Fruit fly (Drosophila melanogaster): ENCODE data around the gene CG6144.
A peak's percentile ranks its signal among the peaks of the same experiment; 100 is the strongest.

CG6144 gene

DNA sequence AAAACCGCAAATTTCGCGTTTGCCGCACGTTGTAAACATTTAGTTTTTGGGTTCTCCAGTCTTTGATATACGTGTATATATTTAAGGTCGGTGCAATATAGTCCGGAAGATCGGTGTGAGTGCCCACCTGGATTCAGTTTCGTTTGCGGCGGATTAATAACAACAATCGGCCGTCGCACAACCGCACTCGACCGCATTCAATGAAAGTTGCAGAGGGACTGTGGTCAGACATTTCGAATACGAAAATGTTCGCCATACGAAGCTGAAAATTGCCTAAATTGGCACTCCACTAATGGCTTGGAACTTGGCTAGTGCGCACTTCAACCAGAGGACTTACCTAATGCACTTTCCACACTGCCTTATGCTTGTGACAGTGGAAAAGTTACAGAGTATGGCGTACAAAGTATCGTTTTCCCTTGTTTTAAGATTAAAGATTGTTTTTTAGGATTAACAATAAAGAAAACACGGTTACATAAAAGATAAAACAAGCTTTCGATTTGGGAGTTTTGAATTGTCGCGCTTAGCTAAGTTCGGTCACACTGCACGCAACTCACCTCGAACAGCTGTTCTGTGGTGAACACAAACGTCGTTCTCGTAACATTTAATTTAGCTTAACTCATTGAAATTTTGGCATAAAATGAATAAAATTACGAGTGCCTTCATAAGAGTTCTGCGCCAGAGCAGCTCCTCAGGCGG lies 18.2 kb downstream of the CG6144 start, which contains the start of the genes Myo31DF and CG6094 (continued):
- TF ChIP-seq pzg (GFP tag; optimal IDR thresholded peaks at IDR 0.05) (peak; percentile 98), CG9797 (GFP tag; optimal IDR thresholded peaks at IDR 0.05) (peak; percentile 99), CG8765 (GFP tag; IDR thresholded peaks at IDR 0.05) (no peak), jumu (GFP tag; optimal IDR thresholded peaks at IDR 0.05) (peak; percentile 58), sqz (GFP tag; optimal IDR thresholded peaks at IDR 0.05) (peak; percentile 42), Hr51 (GFP tag; optimal IDR thresholded peaks at IDR 0.05) (peak in 1 of 2 experiments; percentile 26), CG17385 (GFP tag; optimal IDR thresholded peaks at IDR 0.05) (peak; percentile 58), jigr1 (GFP tag; IDR thresholded peaks at IDR 0.05) (no peak), gfzf (GFP tag; optimal IDR thresholded peaks at IDR 0.05) (peak; percentile 97), odd (GFP tag; optimal IDR thresholded peaks at IDR 0.05) (no peak), row (GFP tag; IDR thresholded peaks at IDR 0.05) (peak; percentile 59), CG3065 (GFP tag; optimal IDR thresholded peaks at IDR 0.05) (no peak), Nf-YA (GFP tag; IDR thresholded peaks at IDR 0.05) (no peak), bbx (GFP tag; IDR thresholded peaks at IDR 0.05; ENCODE audit: partially characterized antibody) (peak; percentile 65), hth (optimal IDR thresholded peaks at IDR 0.05) (no peak), CG6254 (GFP tag; optimal IDR thresholded peaks at IDR 0.05) (no peak), pho (GFP tag; optimal IDR thresholded peaks at IDR 0.05) (peak; percentile 55), rib (GFP tag; IDR thresholded peaks at IDR 0.05) (peak; percentile 89), H15 (GFP tag; IDR thresholded peaks at IDR 0.05) (no peak), ase (GFP tag; IDR thresholded peaks at IDR 0.05) (peak; percentile 40; the same call in 1 of the 3 replicates), Max (GFP tag; optimal IDR thresholded peaks at IDR 0.05) (no peak), CG10366 (GFP tag; IDR thresholded peaks at IDR 0.05) (no peak), CG14441 (GFP tag; IDR thresholded peaks at IDR 0.05) (0 out of 2 replicates have a peak, but pooled peaks have one; percentile 34), CG17912 (GFP tag; optimal IDR thresholded peaks at IDR 0.05) (no peak), CG5953 (GFP tag; IDR thresholded peaks at IDR 0.05) (peak; percentile 41; the same call in 1 of the 2 replicates), CG7987 (GFP tag; optimal IDR thresholded peaks at IDR 0.05) (peak; percentile 55), eve (GFP tag; optimal IDR thresholded peaks at IDR 0.05) (no peak), Nf-YC (tag; optimal IDR thresholded peaks at IDR 0.05) (peak; percentile 19), CG18764 (GFP tag; optimal IDR thresholded peaks at IDR 0.05) (no peak), Hr78 (GFP tag; optimal IDR thresholded peaks at IDR 0.05) (no peak), fu2 (GFP tag; optimal IDR thresholded peaks at IDR 0.05) (peak; percentile 43), fd3F (GFP tag; optimal IDR thresholded peaks at IDR 0.05) (no peak), CG8089 (GFP tag; optimal IDR thresholded peaks at IDR 0.05) (no peak), CG8944 (GFP tag; optimal IDR thresholded peaks at IDR 0.05) (peak; percentile 9), gcm2 (GFP tag; optimal IDR thresholded peaks at IDR 0.05) (no peak), CG14667 (GFP tag; IDR thresholded peaks at IDR 0.05) (no peak), crc (GFP tag; optimal IDR thresholded peaks at IDR 0.05) (no peak), tx (GFP tag; optimal IDR thresholded peaks at IDR 0.05) (peak; percentile 34), CG9876 (GFP tag; optimal IDR thresholded peaks at IDR 0.05) (no peak), Lim3 (GFP tag; IDR thresholded peaks at IDR 0.05) (no peak), bcd (GFP tag; optimal IDR thresholded peaks at IDR 0.05) (peak; percentile 57), Hsf (GFP tag; optimal IDR thresholded peaks at IDR 0.05) (no peak), CG7745 (tag; optimal IDR thresholded peaks at IDR 0.05) (no peak), Atf3 (GFP tag; optimal IDR thresholded peaks at IDR 0.05) (no peak), abd-A (tag; optimal IDR thresholded peaks at IDR 0.05) (peak; percentile 15), pita (GFP tag; optimal IDR thresholded peaks at IDR 0.05) (peak; percentile 95), CG17612 (GFP tag; IDR thresholded peaks at IDR 0.05) (no peak), zfh2 (GFP tag; optimal IDR thresholded peaks at IDR 0.05) (peak; percentile 42), CoRest (tag; optimal IDR thresholded peaks at IDR 0.05) (peak; percentile 67), lab (GFP tag; optimal IDR thresholded peaks at IDR 0.05) (peak; percentile 46)

All from whole organism, embryonic.